Fruit fly (Drosophila melanogaster) whole organism, wandering third instar larva: ENCODE data around the gene CG42246.

Source experiments
- Mio ChIP-seq: sonication (Bioruptor generic); optimal IDR thresholded peaks from 2 replicates; lab custom pipeline; 2016; ENCODE audit warnings: missing biosample characterization, missing genetic modification characterization
- dl ChIP-seq, 2 experiments: fragments of 175-275, 200-275 bp in 1 of 2; fragments of 200-275 bp in 1 of 2; sonication (Bioruptor generic); optimal IDR thresholded peaks; lab custom pipeline; 2018; ENCODE audit warnings: mild to moderate bottlenecking in 2 of 2, missing biosample characterization in 2 of 2, missing genetic modification characterization in 2 of 2, moderate library complexity in 2 of 2; ENCODE audit not compliant: partially characterized antibody in 2 of 2, insufficient read depth in 1 of 2
- h ChIP-seq: fragments of 200-800 bp; sonication (Bioruptor generic); optimal IDR thresholded peaks from 3 replicates; lab custom pipeline; 2016; ENCODE audit warnings: missing biosample characterization, mild to moderate bottlenecking, missing genetic modification characterization
- lola ChIP-seq: fragments of >200 bp; optimal IDR thresholded peaks from 2 replicates; lab custom pipeline; 2017; ENCODE audit warnings: missing biosample characterization, missing genetic modification characterization
- rgr ChIP-seq: fragments of 200-800 bp; sonication (Bioruptor generic); optimal IDR thresholded peaks from 3 replicates; lab custom pipeline; 2016; ENCODE audit warnings: missing biosample characterization, mild to moderate bottlenecking, missing genetic modification characterization

- TF ChIP-seq lola (GFP tag; lab: Kevin White, UChicago) (no peak), dl (GFP tag; optimal IDR thresholded peaks at IDR 0.05; lab: Kevin White, UChicago; ENCODE audit: insufficient read depth in 1 of 2, partially characterized antibody in 2 of 2) (no peak), h (GFP tag; lab: Kevin White, UChicago) (no peak), rgr (GFP tag; lab: Kevin White, UChicago) (no peak), Mio (GFP tag; lab: Kevin White, UChicago) (no peak)
Observed at dm6 chrX:7412368-7412767, 662 bp upstream of the CG42246 start, which contains the start of gene CG42704.
